Fruit fly (Drosophila melanogaster) whole organism, embryonic: ENCODE results near the gene sbr.

Experiments
- Ada2b ChIP-seq: fragments of 200-800 bp; sonication (Bioruptor generic); IDR thresholded peaks from 2 replicates; pipeline ENCODE4 v1.3.6; 2022; ENCODE audit warnings: missing biosample characterization, missing genetic modification characterization
- CG10366 ChIP-seq: fragments of 200-800 bp; sonication (Bioruptor generic); IDR thresholded peaks from 2 replicates; pipeline ENCODE4 v1.3.6; 2022; ENCODE audit warnings: missing biosample characterization, missing genetic modification characterization
- CG10543 ChIP-seq: fragments of 200-800 bp; sonication (Bioruptor generic); optimal IDR thresholded peaks from 3 replicates; lab custom pipeline; 2017; ENCODE audit warnings: missing biosample characterization, mild to moderate bottlenecking, missing genetic modification characterization, moderate library complexity
- CG11560 ChIP-seq: fragments of 200-800 bp; sonication (Bioruptor generic); IDR thresholded peaks from 3 replicates; pipeline ENCODE4 v1.3.6; 2022; ENCODE audit warnings: missing biosample characterization, missing genetic modification characterization
- CG12236 ChIP-seq: fragments of 200-800 bp; sonication (Bioruptor generic); optimal IDR thresholded peaks from 2 replicates; lab custom pipeline; 2016; ENCODE audit warnings: missing biosample characterization, missing genetic modification characterization
- CG12744 ChIP-seq: fragments of 200-800 bp; sonication (Bioruptor generic); optimal IDR thresholded peaks from 2 replicates; lab custom pipeline; 2016; ENCODE audit warnings: missing biosample characterization, missing genetic modification characterization
- CG17359 ChIP-seq: fragments of 200-800 bp; sonication (Bioruptor generic); optimal IDR thresholded peaks from 3 replicates; lab custom pipeline; 2018; ENCODE audit warnings: missing biosample characterization, mild to moderate bottlenecking, missing genetic modification characterization, moderate library complexity
- CG17361 ChIP-seq: fragments of 200-800 bp; sonication (Bioruptor generic); IDR thresholded peaks from 3 replicates; pipeline ENCODE4 v1.3.6; 2022; ENCODE audit warnings: missing biosample characterization, missing genetic modification characterization
- CG17568 ChIP-seq: fragments of 200-800 bp; sonication (Bioruptor generic); optimal IDR thresholded peaks from 2 replicates; lab custom pipeline; 2018; ENCODE audit warnings: missing biosample characterization, mild to moderate bottlenecking, missing genetic modification characterization, moderate library complexity
- CG17829 ChIP-seq: fragments of 200-800 bp; optimal IDR thresholded peaks from 2 replicates; lab custom pipeline; 2019; ENCODE audit warnings: missing biosample characterization, mild to moderate bottlenecking, missing genetic modification characterization, moderate library complexity
- CG18476 ChIP-seq: fragments of 200-800 bp; sonication (Bioruptor generic); optimal IDR thresholded peaks from 2 replicates; lab custom pipeline; 2016; ENCODE audit warnings: missing biosample characterization, mild to moderate bottlenecking, missing genetic modification characterization
- CG2889 ChIP-seq: fragments of 200-800 bp; sonication (Bioruptor generic); IDR thresholded peaks from 3 replicates; pipeline ENCODE4 v1.3.6; 2022; ENCODE audit warnings: missing biosample characterization, missing genetic modification characterization
- CG32532 ChIP-seq: fragments of 200-800 bp; sonication (Bioruptor generic); IDR thresholded peaks from 2 replicates; pipeline ENCODE4 v1.3.6; 2022; ENCODE audit warnings: missing biosample characterization, missing genetic modification characterization
- CG34224 ChIP-seq: fragments of 200-800 bp; sonication (Bioruptor generic); IDR thresholded peaks from 3 replicates; pipeline ENCODE4 v1.3.6; 2022; ENCODE audit warnings: missing biosample characterization, missing genetic modification characterization; ENCODE audit not compliant: partially characterized antibody
- CG4282 ChIP-seq: fragments of 200-800 bp; sonication (Bioruptor generic); optimal IDR thresholded peaks from 2 replicates; lab custom pipeline; 2016; ENCODE audit warnings: missing biosample characterization, missing genetic modification characterization
- CG4404 ChIP-seq: fragments of 200-800 bp; sonication (Bioruptor generic); IDR thresholded peaks from 2 replicates; pipeline ENCODE4 v1.3.6; 2022; ENCODE audit warnings: missing biosample characterization, missing genetic modification characterization
- CG4707 ChIP-seq: fragments of 200-800 bp; sonication (Bioruptor generic); optimal IDR thresholded peaks from 2 replicates; lab custom pipeline; 2018; ENCODE audit warnings: missing biosample characterization, mild to moderate bottlenecking, missing genetic modification characterization, moderate library complexity
- CG6683 ChIP-seq: fragments of 200-800 bp; sonication (Bioruptor generic); optimal IDR thresholded peaks from 2 replicates; lab custom pipeline; 2017; ENCODE audit warnings: missing biosample characterization, mild to moderate bottlenecking, missing genetic modification characterization, missing genetic modification reagents
- CG6765 ChIP-seq: fragments of 200-800 bp; sonication (Bioruptor generic); optimal IDR thresholded peaks from 3 replicates; lab custom pipeline; 2017; ENCODE audit warnings: missing biosample characterization, mild to moderate bottlenecking, missing genetic modification characterization
- CG7357 ChIP-seq: fragments of 200-800 bp; sonication (Bioruptor generic); IDR thresholded peaks from 3 replicates; pipeline ENCODE4 v1.3.6; 2022; ENCODE audit warnings: missing biosample characterization, missing genetic modification characterization
- CG8924 ChIP-seq: fragments of 200-800 bp; optimal IDR thresholded peaks from 3 replicates; lab custom pipeline; 2019; ENCODE audit warnings: missing biosample characterization, mild to moderate bottlenecking, missing genetic modification characterization, moderate library complexity
- D19A ChIP-seq: fragments of 200-800 bp; optimal IDR thresholded peaks from 3 replicates; lab custom pipeline; 2019; ENCODE audit warnings: missing biosample characterization, mild to moderate bottlenecking, missing genetic modification characterization, moderate library complexity
- Doc2 ChIP-seq: fragments of 200-800 bp; sonication (Bioruptor generic); IDR thresholded peaks from 2 replicates; pipeline ENCODE4 v1.3.6; 2022; ENCODE audit warnings: missing biosample characterization, missing genetic modification characterization
- GATAe ChIP-seq: fragments of 200-800 bp; sonication (Bioruptor generic); conservative IDR thresholded peaks from 2 replicates; pipeline ENCODE4 v1.3.6; 2022; ENCODE audit warnings: missing biosample characterization, missing genetic modification characterization
- H15 ChIP-seq: fragments of 200-800 bp; sonication (Bioruptor generic); IDR thresholded peaks from 3 replicates; pipeline ENCODE4 v1.3.6; 2022; ENCODE audit warnings: missing biosample characterization, missing genetic modification characterization
- HmgZ ChIP-seq: fragments of 200-800 bp; sonication (Bioruptor generic); optimal IDR thresholded peaks from 2 replicates; lab custom pipeline; 2018; ENCODE audit warnings: missing biosample characterization, mild to moderate bottlenecking, missing genetic modification characterization
- MESR4 ChIP-seq: fragments of 200-800 bp; sonication (Bioruptor generic); optimal IDR thresholded peaks from 2 replicates; lab custom pipeline; 2018; ENCODE audit warnings: missing biosample characterization, mild to moderate bottlenecking, missing genetic modification characterization, moderate library complexity
- Mad ChIP-seq: fragments of 200-800 bp; sonication (Bioruptor generic); optimal IDR thresholded peaks from 2 replicates; lab custom pipeline; 2016; ENCODE audit warnings: missing biosample characterization, missing genetic modification characterization
- Mrtf ChIP-seq: fragments of 200-800 bp; sonication (Bioruptor generic); IDR thresholded peaks from 3 replicates; pipeline ENCODE4 v1.3.6; 2022; ENCODE audit warnings: missing biosample characterization, missing genetic modification characterization
- Opbp ChIP-seq: fragments of 200-800 bp; sonication (Bioruptor generic); IDR thresholded peaks from 3 replicates; pipeline ENCODE4 v1.3.6; 2022; ENCODE audit warnings: missing biosample characterization, missing genetic modification characterization; ENCODE audit not compliant: partially characterized antibody
- Rfx ChIP-seq: fragments of 200-800 bp; sonication (Bioruptor generic); IDR thresholded peaks from 2 replicates; pipeline ENCODE4 v1.3.6; 2022; ENCODE audit warnings: missing biosample characterization, missing genetic modification characterization
- Rx ChIP-seq: fragments of 200-800 bp; sonication (Bioruptor generic); IDR thresholded peaks from 2 replicates; pipeline ENCODE4 v1.3.6; 2022; ENCODE audit warnings: missing biosample characterization, missing genetic modification characterization
- Sox102F ChIP-seq: fragments of 200-800 bp; sonication (Bioruptor generic); optimal IDR thresholded peaks from 2 replicates; lab custom pipeline; 2018; ENCODE audit warnings: missing biosample characterization, mild to moderate bottlenecking, missing genetic modification characterization, moderate library complexity
- Ssrp ChIP-seq: fragments of 200-800 bp; sonication (Bioruptor generic); optimal IDR thresholded peaks from 2 replicates; lab custom pipeline; 2018; ENCODE audit warnings: missing biosample characterization, mild to moderate bottlenecking, missing genetic modification characterization, moderate library complexity
- TFAM ChIP-seq: fragments of 200-800 bp; sonication (Bioruptor generic); optimal IDR thresholded peaks from 2 replicates; lab custom pipeline; 2017; ENCODE audit warnings: missing biosample characterization, missing genetic modification characterization, inconsistent platforms
- abd-A ChIP-seq: fragments of 200-800 bp; sonication (Bioruptor generic); optimal IDR thresholded peaks from 3 replicates; lab custom pipeline; 2019; ENCODE audit warnings: missing biosample characterization, mild to moderate bottlenecking, missing genetic modification characterization, moderate library complexity
- bbx ChIP-seq: fragments of 200-800 bp; sonication (Bioruptor generic); IDR thresholded peaks from 2 replicates; pipeline ENCODE4 v1.3.6; 2022; ENCODE audit warnings: missing biosample characterization, missing genetic modification characterization; ENCODE audit not compliant: partially characterized antibody
- cad ChIP-seq: fragments of >200 bp; optimal IDR thresholded peaks from 2 replicates; lab custom pipeline; 2017; ENCODE audit warnings: missing biosample characterization, missing genetic modification characterization
- cas ChIP-seq: fragments of 200-800 bp; sonication (Bioruptor generic); IDR thresholded peaks from 2 replicates; pipeline ENCODE4 v1.3.6; 2022; ENCODE audit warnings: missing biosample characterization, missing genetic modification characterization
- croc ChIP-seq: fragments of 200-800 bp; sonication (Bioruptor generic); conservative IDR thresholded peaks from 3 replicates; pipeline ENCODE4 v1.3.6; 2022; ENCODE audit warnings: missing biosample characterization, missing genetic modification characterization
- crp ChIP-seq, 2 experiments: fragments of 200-800 bp; sonication (Bioruptor generic); optimal IDR thresholded peaks; 2 replicates in 1 of 2; 3 replicates in 1 of 2; lab custom pipeline; 2017; ENCODE audit warnings: missing biosample characterization in 2 of 2, missing genetic modification characterization in 2 of 2, mild to moderate bottlenecking in 1 of 2, moderate library complexity in 1 of 2
- danr ChIP-seq: fragments of 200-800 bp; sonication (Bioruptor generic); IDR thresholded peaks from 2 replicates; pipeline ENCODE4 v1.3.6; 2022; ENCODE audit warnings: missing biosample characterization, missing genetic modification characterization
- dm ChIP-seq: fragments of 200-800 bp; sonication (Bioruptor generic); optimal IDR thresholded peaks from 3 replicates; lab custom pipeline; 2016; ENCODE audit warnings: missing biosample characterization, missing genetic modification characterization
- dpn ChIP-seq, 2 experiments: fragments of 200-800 bp; sonication (Bioruptor generic); optimal IDR thresholded peaks; 3 replicates each; lab custom pipeline; 2016; ENCODE audit warnings: missing biosample characterization in 2 of 2, missing genetic modification characterization in 2 of 2
- esg ChIP-seq: fragments of 200-800 bp; sonication (Bioruptor generic); conservative IDR thresholded peaks from 2 replicates; pipeline ENCODE4 v1.3.6; 2022; ENCODE audit warnings: missing biosample characterization, missing genetic modification characterization
- fru ChIP-seq: fragments of >200 bp; optimal IDR thresholded peaks from 2 replicates; lab custom pipeline; 2017
- knrl ChIP-seq: fragments of 200-800 bp; sonication (Bioruptor generic); IDR thresholded peaks from 3 replicates; pipeline ENCODE4 v1.3.6; 2022; ENCODE audit warnings: missing biosample characterization, missing genetic modification characterization; ENCODE audit not compliant: partially characterized antibody
- nerfin-2 ChIP-seq: fragments of 200-800 bp; sonication (Bioruptor generic); IDR thresholded peaks from 2 replicates; pipeline ENCODE4 v1.3.6; 2022; ENCODE audit warnings: missing biosample characterization, missing genetic modification characterization; ENCODE audit not compliant: partially characterized antibody
- repo ChIP-seq: fragments of 200-800 bp; sonication (Bioruptor generic); optimal IDR thresholded peaks from 2 replicates; lab custom pipeline; 2016; ENCODE audit warnings: missing biosample characterization, missing genetic modification characterization
- sd ChIP-seq: fragments of 200-800 bp; sonication (Bioruptor generic); optimal IDR thresholded peaks from 3 replicates; lab custom pipeline; 2018; ENCODE audit warnings: missing biosample characterization, mild to moderate bottlenecking, missing genetic modification characterization, moderate library complexity
- sna ChIP-seq: fragments of 200-800 bp; sonication (Bioruptor generic); IDR thresholded peaks from 2 replicates; pipeline ENCODE4 v1.3.6; 2022; ENCODE audit warnings: missing biosample characterization, missing genetic modification characterization; ENCODE audit not compliant: partially characterized antibody

sbr gene

DNA sequence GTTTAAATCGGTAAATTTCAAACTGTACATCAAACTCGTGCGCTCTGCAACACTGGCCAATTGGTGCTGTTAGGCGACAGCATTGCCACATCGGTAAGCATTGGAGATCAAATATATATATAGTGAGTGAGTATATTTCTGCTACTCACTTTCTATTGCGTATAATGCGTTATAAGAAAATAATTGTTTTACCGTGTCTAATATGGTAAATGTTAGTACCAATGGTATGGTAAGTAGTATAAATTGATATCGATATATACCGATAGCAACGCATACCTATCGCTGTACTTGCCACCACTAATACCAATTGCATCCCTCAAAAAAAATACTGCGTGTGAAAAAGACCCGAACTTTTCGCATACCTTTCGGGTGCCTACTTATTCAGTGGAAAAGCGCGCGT, 10.5 kb upstream of the sbr start, which contains the start of the genes sofe and CG2186 (continued):
- TF ChIP-seq CG11560 (no peak), CG32532 (peak; percentile 56), H15 (GFP tag; lab: Robert Waterston, UW) (no peak), HmgZ (tag; lab: Kevin White, UChicago) (peak; percentile 61), repo (GFP tag; lab: Kevin White, UChicago) (no peak), CG7357 (GFP tag; lab: Robert Waterston, UW) (peak; percentile 43; the same call in 1 of the 3 replicates), dm (GFP tag; lab: Kevin White, UChicago) (peak; percentile 34), esg (no peak; the same call in 1 of the 2 replicates), Mrtf (no peak), Opbp (peak; percentile 75), crp (GFP tag; optimal IDR thresholded peaks at IDR 0.05; lab: Kevin White, UChicago) (peak in 1 of 2 experiments; percentile 6), CG17361 (peak; percentile 55), sd (tag; lab: Kevin White, UChicago) (no peak), cad (GFP tag; lab: Kevin White, UChicago) (no peak), Mad (GFP tag; lab: Kevin White, UChicago) (peak; percentile 10), Rfx (GFP tag; lab: Robert Waterston, UW) (peak; percentile 70), fru (lab: Kevin White, UChicago) (no peak), knrl (GFP tag; lab: Robert Waterston, UW) (peak; percentile 90), CG4282 (GFP tag; lab: Kevin White, UChicago) (no peak), sna (GFP tag; lab: Robert Waterston, UW) (peak; percentile 77), CG6683 (no peak), CG17359 (peak; percentile 28), TFAM (GFP tag; lab: Kevin White, UChicago) (no peak), bbx (GFP tag; lab: Robert Waterston, UW) (peak; percentile 82), nerfin-2 (GFP tag; lab: Robert Waterston, UW) (peak; percentile 61), CG12744 (GFP tag; lab: Kevin White, UChicago) (peak; percentile 22), CG6765 (GFP tag; lab: Kevin White, UChicago) (no peak), dpn (GFP tag; optimal IDR thresholded peaks at IDR 0.05; lab: Kevin White, UChicago) (peak; percentile 42 to 70), abd-A (no peak), danr (GFP tag; lab: Robert Waterston, UW) (no peak), CG10366 (GFP tag; lab: Robert Waterston, UW) (peak; percentile 44; the same call in 1 of the 2 replicates), Sox102F (no peak), Rx (GFP tag; lab: Robert Waterston, UW) (no peak), croc (no peak), CG4404 (peak; percentile 45), Ada2b (GFP tag; lab: Robert Waterston, UW) (no peak), Ssrp (tag; lab: Kevin White, UChicago) (peak; percentile 34), cas (GFP tag; lab: Robert Waterston, UW) (0 out of 2 replicates have a peak, but pooled peaks have one; percentile 31), CG4707 (GFP tag; lab: Kevin White, UChicago) (no peak), D19A (tag; lab: Kevin White, UChicago) (no peak), CG17829 (tag; lab: Kevin White, UChicago) (peak; percentile 55), CG34224 (GFP tag; lab: Robert Waterston, UW) (peak; percentile 70), CG8924 (tag; lab: Kevin White, UChicago) (peak; percentile 33), GATAe (GFP tag; lab: Robert Waterston, UW) (no peak), Doc2 (GFP tag; lab: Robert Waterston, UW) (no peak), CG10543 (GFP tag; lab: Kevin White, UChicago) (peak; percentile 27), CG18476 (GFP tag; lab: Kevin White, UChicago) (peak; percentile 30), CG2889 (GFP tag; lab: Robert Waterston, UW) (no peak), MESR4 (no peak), CG17568 (GFP tag; lab: Kevin White, UChicago) (no peak), CG12236 (GFP tag; lab: Kevin White, UChicago) (no peak)
